Worm (Caenorhabditis elegans) whole organism, mixed stage, embryonic: ENCODE results near the gene rnp-7.

Experiments used
- M03D4.4 ChIP-seq: sonication (generic microtip); optimal IDR thresholded peaks from 2 replicates; lab custom pipeline; 2017; ENCODE audit warnings: mild to moderate bottlenecking, missing genetic modification characterization, missing compliant biosample characterization
- blmp-1 ChIP-seq: fragments of 150-350 bp; optimal IDR thresholded peaks from 2 replicates; lab custom pipeline; 2014; ENCODE audit warnings: missing biosample characterization, missing genetic modification characterization
- ceh-39 ChIP-seq: fragments of 150-350 bp; optimal IDR thresholded peaks from 2 replicates; lab custom pipeline; 2014; ENCODE audit warnings: missing biosample characterization, missing genetic modification characterization
- ceh-43 ChIP-seq: fragments of 200-800 bp; sonication (Bioruptor generic); optimal IDR thresholded peaks from 2 replicates; lab custom pipeline; 2018; ENCODE audit warnings: mild to moderate bottlenecking, missing genetic modification characterization, moderate library complexity, missing compliant biosample characterization
- ceh-83 ChIP-seq: fragments of 200-800 bp; sonication (Bioruptor generic); optimal IDR thresholded peaks from 2 replicates; lab custom pipeline; 2018; ENCODE audit warnings: mild to moderate bottlenecking, missing genetic modification characterization, missing compliant biosample characterization
- ces-1 ChIP-seq: fragments of 150-350 bp; optimal IDR thresholded peaks from 2 replicates; lab custom pipeline; 2014; ENCODE audit warnings: missing biosample characterization, missing genetic modification reagents, missing genetic modification characterization
- cnd-1 ChIP-seq: fragments of 200-800 bp; sonication (Bioruptor generic); optimal IDR thresholded peaks from 2 replicates; lab custom pipeline; 2018; ENCODE audit warnings: mild to moderate bottlenecking, missing genetic modification characterization, missing compliant biosample characterization
- drap-1 ChIP-seq: fragments of 200-800 bp; sonication (Bioruptor generic); optimal IDR thresholded peaks from 3 replicates; lab custom pipeline; 2018; ENCODE audit warnings: mild to moderate bottlenecking, missing genetic modification characterization, missing compliant biosample characterization
- elt-3 ChIP-seq: fragments of 150-350 bp; optimal IDR thresholded peaks from 2 replicates; lab custom pipeline; 2014; ENCODE audit warnings: missing biosample characterization, missing genetic modification characterization
- ham-2 ChIP-seq: fragments of 200-800 bp; sonication (Bioruptor generic); optimal IDR thresholded peaks from 2 replicates; lab custom pipeline; 2018; ENCODE audit warnings: mild to moderate bottlenecking, missing genetic modification characterization, missing compliant biosample characterization
- hlh-1 ChIP-seq: fragments of 150-350 bp; optimal IDR thresholded peaks from 2 replicates; lab custom pipeline; 2014; ENCODE audit warnings: missing biosample characterization, missing genetic modification reagents, missing genetic modification characterization
- lin-13 ChIP-seq: fragments of 150-350 bp; optimal IDR thresholded peaks from 2 replicates; lab custom pipeline; 2014; ENCODE audit warnings: missing biosample characterization, missing genetic modification characterization
- lin-32 ChIP-seq: fragments of 200-800 bp; sonication (Bioruptor generic); optimal IDR thresholded peaks from 2 replicates; lab custom pipeline; 2018; ENCODE audit warnings: mild to moderate bottlenecking, missing genetic modification characterization, missing compliant biosample characterization
- mab-5 ChIP-seq: fragments of 150-350 bp; optimal IDR thresholded peaks from 2 replicates; lab custom pipeline; 2014; ENCODE audit warnings: missing biosample characterization, missing genetic modification characterization
- mep-1 ChIP-seq: fragments of 150-350 bp; optimal IDR thresholded peaks from 2 replicates; lab custom pipeline; 2017; ENCODE audit warnings: missing biosample characterization, missing genetic modification reagents, missing genetic modification characterization, inconsistent platforms
- mls-2 ChIP-seq: sonication (generic microtip); optimal IDR thresholded peaks from 2 replicates; lab custom pipeline; 2016; ENCODE audit warnings: mild to moderate bottlenecking, missing genetic modification characterization, moderate library complexity, missing compliant biosample characterization
- nhr-12 ChIP-seq: fragments of 150-350 bp; optimal IDR thresholded peaks from 2 replicates; lab custom pipeline; 2014; ENCODE audit warnings: missing biosample characterization, missing genetic modification characterization
- nhr-2 ChIP-seq: fragments of 150-350 bp; optimal IDR thresholded peaks from 2 replicates; lab custom pipeline; 2014; ENCODE audit warnings: missing biosample characterization, missing genetic modification characterization
- nhr-237 ChIP-seq: fragments of 150-350 bp; optimal IDR thresholded peaks from 2 replicates; lab custom pipeline; 2014; ENCODE audit warnings: missing biosample characterization, missing genetic modification characterization
- nhr-28 ChIP-seq: fragments of 150-350 bp; optimal IDR thresholded peaks from 2 replicates; lab custom pipeline; 2014; ENCODE audit warnings: missing biosample characterization, missing genetic modification characterization
- nhr-76 ChIP-seq: sonication (generic microtip); optimal IDR thresholded peaks from 2 replicates; lab custom pipeline; 2017; ENCODE audit warnings: missing biosample characterization, missing genetic modification characterization
- sptf-1 ChIP-seq: sonication (generic microtip); optimal IDR thresholded peaks from 2 replicates; lab custom pipeline; 2017; ENCODE audit warnings: mild to moderate bottlenecking, missing genetic modification characterization, moderate library complexity, missing compliant biosample characterization
- unc-120 ChIP-seq: sonication (generic microtip); optimal IDR thresholded peaks from 2 replicates; lab custom pipeline; 2017; ENCODE audit warnings: missing genetic modification characterization, missing compliant biosample characterization; ENCODE audit not compliant: poor library complexity, severe bottlenecking
- unc-62 ChIP-seq: fragments of 150-350 bp; optimal IDR thresholded peaks from 2 replicates; lab custom pipeline; 2014; ENCODE audit warnings: missing biosample characterization, missing genetic modification reagents, missing genetic modification characterization
- zip-8 ChIP-seq: fragments of 150-350 bp; optimal IDR thresholded peaks from 2 replicates; lab custom pipeline; 2014; ENCODE audit warnings: missing biosample characterization, missing genetic modification characterization
- ztf-11 ChIP-seq: fragments of 150-350 bp; optimal IDR thresholded peaks from 2 replicates; lab custom pipeline; 2014; ENCODE audit warnings: missing biosample characterization, missing genetic modification characterization

rnp-7 gene

ce11 chrIII:7150162-7150561, 10.8 kb downstream of the rnp-7 start:
- TF ChIP-seq ztf-11 (tag; lab: Kevin White, UChicago) (no peak), nhr-237 (tag; lab: Kevin White, UChicago) (no peak), nhr-12 (tag; lab: Kevin White, UChicago) (no peak), sptf-1 (no peak), M03D4.4 (tag; lab: Kevin White, UChicago) (no peak), elt-3 (tag; lab: Kevin White, UChicago) (no peak), drap-1 (GFP tag; lab: Kevin White, UChicago) (no peak), ceh-43 (no peak), zip-8 (tag; lab: Kevin White, UChicago) (no peak), nhr-76 (tag; lab: Kevin White, UChicago) (no peak), mls-2 (tag; lab: Kevin White, UChicago) (no peak), mep-1 (tag; lab: Kevin White, UChicago) (no peak), lin-32 (GFP tag; lab: Kevin White, UChicago) (no peak), mab-5 (no peak), nhr-2 (tag; lab: Kevin White, UChicago) (no peak), hlh-1 (no peak), ceh-39 (no peak), ham-2 (GFP tag; lab: Kevin White, UChicago) (no peak), lin-13 (tag; lab: Kevin White, UChicago) (no peak)

- no peak for TF ChIP-seq nhr-28 (tag; lab: Kevin White, UChicago)
- TF ChIP-seq nhr-12 (tag; lab: Kevin White, UChicago): no peak
- TF ChIP-seq nhr-237 (tag; lab: Kevin White, UChicago): no peak
- no peak for TF ChIP-seq ztf-11 (tag; lab: Kevin White, UChicago)
- no peak for TF ChIP-seq ceh-39
- TF ChIP-seq ces-1 (GFP tag; lab: Kevin White, UChicago): no peak
- no peak for TF ChIP-seq hlh-1
- TF ChIP-seq ham-2 (GFP tag; lab: Kevin White, UChicago): no peak
- TF ChIP-seq elt-3 (tag; lab: Kevin White, UChicago): no peak
- no peak for TF ChIP-seq nhr-2 (tag; lab: Kevin White, UChicago)
- no peak for TF ChIP-seq blmp-1 (tag; lab: Kevin White, UChicago)
- no peak for TF ChIP-seq mls-2 (tag; lab: Kevin White, UChicago)
- no peak for TF ChIP-seq cnd-1 (tag; lab: Kevin White, UChicago)
- no peak for TF ChIP-seq lin-32 (GFP tag; lab: Kevin White, UChicago)
- TF ChIP-seq nhr-76 (tag; lab: Kevin White, UChicago): no peak
- no peak for TF ChIP-seq mab-5
- TF ChIP-seq mep-1 (tag; lab: Kevin White, UChicago): no peak
- no peak for TF ChIP-seq M03D4.4 (tag; lab: Kevin White, UChicago)
- TF ChIP-seq zip-8 (tag; lab: Kevin White, UChicago): no peak
- TF ChIP-seq unc-120 (tag; lab: Kevin White, UChicago): no peak
- TF ChIP-seq, all 35 proteins: peak for 0
Observed at ce11 chrIII:7148191-7148590, 12.8 kb downstream of the rnp-7 start.

- TF ChIP-seq zip-8 (tag; lab: Kevin White, UChicago): no peak
- TF ChIP-seq elt-3 (tag; lab: Kevin White, UChicago): no peak
Observed at ce11 chrIII:7146341-7146740, 14.6 kb downstream of the rnp-7 start.

ce11 chrIII:7144749-7145148, 16.2 kb downstream of the rnp-7 start, which contains the start of gene glr-2:
Gene glr-2 (minus strand): TSS chrIII:7144959.
- TF ChIP-seq unc-62 (no peak), ceh-83 (GFP tag; lab: Kevin White, UChicago) (no peak), ces-1 (GFP tag; lab: Kevin White, UChicago) (peak; percentile 72), lin-32 (GFP tag; lab: Kevin White, UChicago) (no peak), drap-1 (GFP tag; lab: Kevin White, UChicago) (no peak), M03D4.4 (tag; lab: Kevin White, UChicago) (no peak)

ce11 chrIII:7142172-7142601, 18.8 kb downstream of the rnp-7 start:
- TF ChIP-seq mep-1 (tag; lab: Kevin White, UChicago): no peak
- peak; percentile 5 for TF ChIP-seq ces-1 (GFP tag; lab: Kevin White, UChicago)

- TF ChIP-seq M03D4.4 (tag; lab: Kevin White, UChicago) (no peak), ceh-43 (no peak), hlh-1 (peak; percentile 19), lin-13 (tag; lab: Kevin White, UChicago) (no peak)
Observed at ce11 chrIII:7141285-7141715, 19.7 kb downstream of the rnp-7 start.
